Fruit fly (Drosophila melanogaster): ENCODE data around the gene CG13692.
A peak's percentile ranks its signal among the peaks of the same experiment; 100 is the strongest.

The CG13692 gene

dm6 chr2L:430820-431628 lies 9.5 kb downstream of the CG13692 start, which contains the start of gene ex (continued):
- TF ChIP-seq CG4730 (GFP tag; IDR thresholded peaks at IDR 0.05) (no peak), CG7928 (GFP tag; optimal IDR thresholded peaks at IDR 0.05) (peak; percentile 8), CG3995 (GFP tag; optimal IDR thresholded peaks at IDR 0.05) (no peak), CkIIα-i1 (GFP tag; IDR thresholded peaks at IDR 0.05) (no peak), Lhr (GFP tag; optimal IDR thresholded peaks at IDR 0.05) (peak; percentile 27), CG12219 (GFP tag; optimal IDR thresholded peaks at IDR 0.05) (peak; percentile 81), az2 (GFP tag; optimal IDR thresholded peaks at IDR 0.05) (no peak), CG8478 (optimal IDR thresholded peaks at IDR 0.05) (no peak), CG6813 (GFP tag; optimal IDR thresholded peaks at IDR 0.05) (peak; percentile 85), odd (GFP tag; optimal IDR thresholded peaks at IDR 0.05) (peak; percentile 85), CG31224 (GFP tag; IDR thresholded peaks at IDR 0.05) (no peak), sens (GFP tag) (peak; percentile 92), sna (GFP tag; IDR thresholded peaks at IDR 0.05; ENCODE audit: partially characterized antibody) (no peak), CG18599 (GFP tag; optimal IDR thresholded peaks at IDR 0.05) (peak; percentile 68), Max (GFP tag; optimal IDR thresholded peaks at IDR 0.05) (no peak), CG13624 (GFP tag; optimal IDR thresholded peaks at IDR 0.05) (peak; percentile 14)

dm6 chr2L:431629-431984 lies 10.0 kb downstream of the CG13692 start:
- TF ChIP-seq C15 (GFP tag; IDR thresholded peaks at IDR 0.05) = no peak
- no peak for TF ChIP-seq tna (GFP tag; IDR thresholded peaks at IDR 0.05; ENCODE audit: partially characterized antibody)
- no peak for TF ChIP-seq CG7987 (GFP tag; optimal IDR thresholded peaks at IDR 0.05)
- TF ChIP-seq CG11398 (GFP tag; optimal IDR thresholded peaks at IDR 0.05) = no peak
- TF ChIP-seq kah (GFP tag; optimal IDR thresholded peaks at IDR 0.05) = no peak
- TF ChIP-seq Nf-YA (GFP tag; IDR thresholded peaks at IDR 0.05) = no peak
- peak; percentile 97 for TF ChIP-seq CG4360 (GFP tag; IDR thresholded peaks at IDR 0.05)
- TF ChIP-seq Asciz (GFP tag; optimal IDR thresholded peaks at IDR 0.05) = no peak
- peak; percentile 100 for TF ChIP-seq sd (tag; optimal IDR thresholded peaks at IDR 0.05)
- TF ChIP-seq CG42726 (GFP tag; IDR thresholded peaks at IDR 0.05; ENCODE audit: partially characterized antibody) = no peak
- TF ChIP-seq cg (GFP tag; optimal IDR thresholded peaks at IDR 0.05) = peak; percentile 86
- TF ChIP-seq MESR4 (GFP tag; optimal IDR thresholded peaks at IDR 0.05) = no peak
- TF ChIP-seq Mad (GFP tag; optimal IDR thresholded peaks at IDR 0.05) = no peak
- TF ChIP-seq Adf1 (GFP tag; IDR thresholded peaks at IDR 0.05) = peak; percentile 89
- no peak for TF ChIP-seq ash1 (GFP tag; optimal IDR thresholded peaks at IDR 0.05)
- no peak for TF ChIP-seq mam (GFP tag; optimal IDR thresholded peaks at IDR 0.05)
- TF ChIP-seq Hand (GFP tag; optimal IDR thresholded peaks at IDR 0.05) = no peak
- TF ChIP-seq Aef1 (GFP tag; IDR thresholded peaks at IDR 0.05) = peak; percentile 76
- TF ChIP-seq BEAF-32 (GFP tag; optimal IDR thresholded peaks at IDR 0.05) = no peak
- TF ChIP-seq chinmo (GFP tag; IDR thresholded peaks at IDR 0.05; ENCODE audit: partially characterized antibody) = peak; percentile 94; the same call in 3 of the 4 replicates
- TF ChIP-seq CG10267 (tag; optimal IDR thresholded peaks at IDR 0.05) = no peak
- peak; percentile 4 for TF ChIP-seq D (optimal IDR thresholded peaks at IDR 0.05)
- TF ChIP-seq D (GFP tag; optimal IDR thresholded peaks at IDR 0.05) = no peak
- peak in 1 of 2 experiments; percentile 6 for TF ChIP-seq Trl (optimal IDR thresholded peaks at IDR 0.05)
- no peak for TF ChIP-seq Trl (GFP tag; optimal IDR thresholded peaks at IDR 0.05)
- peak; percentile 29 for TF ChIP-seq kni (GFP tag; optimal IDR thresholded peaks at IDR 0.05)
- TF ChIP-seq gro (GFP tag; optimal IDR thresholded peaks at IDR 0.05) = no peak
- TF ChIP-seq Bdp1 (GFP tag; optimal IDR thresholded peaks at IDR 0.05) = no peak
- no peak for TF ChIP-seq klu (GFP tag; IDR thresholded peaks at IDR 0.05)
- TF ChIP-seq slbo (GFP tag; IDR thresholded peaks at IDR 0.05) = no peak
- peak; percentile 66 for TF ChIP-seq nerfin-1 (tag; optimal IDR thresholded peaks at IDR 0.05)
- TF ChIP-seq eve (GFP tag; optimal IDR thresholded peaks at IDR 0.05) = no peak
- no peak for TF ChIP-seq CG13424 (tag; optimal IDR thresholded peaks at IDR 0.05)
- TF ChIP-seq CG15479 (GFP tag; optimal IDR thresholded peaks at IDR 0.05) = peak; percentile 72

Measured in whole organism, embryonic.